Fruit fly (Drosophila melanogaster) whole organism, adult: ENCODE data around the gene fru.

Source experiments
- CG11617 ChIP-seq: fragments of 200-800 bp; sonication (Bioruptor generic); optimal IDR thresholded peaks from 2 replicates; lab custom pipeline; 2017; ENCODE audit warnings: mild to moderate bottlenecking, missing biosample characterization, missing genetic modification reagents, missing genetic modification characterization
- CG12768 ChIP-seq: fragments of 200-800 bp; sonication (Bioruptor generic); optimal IDR thresholded peaks from 2 replicates; lab custom pipeline; 2017; ENCODE audit warnings: missing biosample characterization, missing genetic modification characterization, mild to moderate bottlenecking, moderate library complexity, missing genetic modification reagents
- CG14711 ChIP-seq: fragments of 200-800 bp; sonication (Bioruptor generic); optimal IDR thresholded peaks from 2 replicates; lab custom pipeline; 2018; ENCODE audit warnings: missing biosample characterization, mild to moderate bottlenecking, missing genetic modification characterization, moderate library complexity
- CG1620 ChIP-seq: fragments of 200-800 bp; sonication (Bioruptor generic); optimal IDR thresholded peaks from 2 replicates; lab custom pipeline; 2016; ENCODE audit warnings: missing biosample characterization, missing genetic modification characterization
- CG33017 ChIP-seq: fragments of 200-800 bp; sonication (Bioruptor generic); optimal IDR thresholded peaks from 2 replicates; lab custom pipeline; 2018; ENCODE audit warnings: missing biosample characterization, mild to moderate bottlenecking, missing genetic modification characterization, moderate library complexity
- CG5204 ChIP-seq: fragments of 200-800 bp; sonication (Bioruptor generic); optimal IDR thresholded peaks from 2 replicates; lab custom pipeline; 2016; ENCODE audit warnings: missing biosample characterization, missing genetic modification characterization
- CG7045 ChIP-seq: fragments of 200-800 bp; sonication (Bioruptor generic); optimal IDR thresholded peaks from 2 replicates; lab custom pipeline; 2017; ENCODE audit warnings: missing biosample characterization, mild to moderate bottlenecking, missing genetic modification characterization
- CG7101 ChIP-seq: fragments of 200-800 bp; sonication (Bioruptor generic); optimal IDR thresholded peaks from 2 replicates; lab custom pipeline; 2018; ENCODE audit warnings: missing biosample characterization, mild to moderate bottlenecking, missing genetic modification characterization, moderate library complexity
- Clk ChIP-seq: fragments of 200-800 bp; sonication (Bioruptor generic); optimal IDR thresholded peaks from 2 replicates; lab custom pipeline; 2017; ENCODE audit warnings: missing biosample characterization, missing genetic modification characterization
- Crg-1 ChIP-seq: fragments of 200-800 bp; sonication (Bioruptor generic); optimal IDR thresholded peaks from 2 replicates; lab custom pipeline; 2016; ENCODE audit warnings: missing biosample characterization, missing genetic modification characterization
- Hr96 ChIP-seq: fragments of 200-800 bp; sonication (Bioruptor generic); optimal IDR thresholded peaks from 2 replicates; lab custom pipeline; 2016; ENCODE audit warnings: missing biosample characterization, missing genetic modification characterization
- Mnt ChIP-seq: fragments of 200-800 bp; sonication (Bioruptor generic); optimal IDR thresholded peaks from 2 replicates; lab custom pipeline; 2016; ENCODE audit warnings: missing biosample characterization, mild to moderate bottlenecking, missing genetic modification characterization
- bab1 ChIP-seq: fragments of 200-800 bp; sonication (Bioruptor generic); optimal IDR thresholded peaks from 3 replicates; lab custom pipeline; 2019; ENCODE audit warnings: missing biosample characterization, mild to moderate bottlenecking, missing genetic modification characterization, moderate library complexity
- cic ChIP-seq: fragments of 200-800 bp; sonication (Bioruptor generic); optimal IDR thresholded peaks from 2 replicates; lab custom pipeline; 2017; ENCODE audit warnings: missing biosample characterization, mild to moderate bottlenecking, missing genetic modification characterization, moderate library complexity
- cnc ChIP-seq, 2 experiments: fragments of >200 bp; optimal IDR thresholded peaks; 2 replicates each; lab custom pipeline; 2017
- kay ChIP-seq: fragments of 200-800 bp; sonication (Bioruptor generic); peaks from one replicate; lab custom pipeline; 2016; ENCODE audit warnings: missing biosample characterization, missing genetic modification characterization, borderline replicate concordance
- ovo ChIP-seq: fragments of 200-800 bp; sonication (Bioruptor generic); optimal IDR thresholded peaks from 2 replicates; lab custom pipeline; 2016; ENCODE audit warnings: missing biosample characterization, missing genetic modification characterization
- pad ChIP-seq: fragments of 200-800 bp; sonication (Bioruptor generic); optimal IDR thresholded peaks from 3 replicates; lab custom pipeline; 2017; ENCODE audit warnings: missing biosample characterization, missing genetic modification characterization, mild to moderate bottlenecking, moderate library complexity, missing genetic modification reagents
- tj ChIP-seq: fragments of 200-800 bp; sonication (Bioruptor generic); optimal IDR thresholded peaks from 3 replicates; lab custom pipeline; 2017; ENCODE audit warnings: missing biosample characterization, mild to moderate bottlenecking, missing genetic modification characterization, moderate library complexity
- toe ChIP-seq: fragments of 200-800 bp; sonication (Bioruptor generic); optimal IDR thresholded peaks from 2 replicates; lab custom pipeline; 2016; ENCODE audit warnings: missing biosample characterization, missing genetic modification characterization

Gene fru

dm6 chr3R:18469461-18469860, 75.9 kb downstream of the fru start:
- no peak for TF ChIP-seq tj (GFP tag; lab: Kevin White, UChicago)
- no peak for TF ChIP-seq CG5204 (GFP tag; lab: Kevin White, UChicago)
- TF ChIP-seq cnc (optimal IDR thresholded peaks at IDR 0.05; lab: Kevin White, UChicago), result no peak
- TF ChIP-seq CG14711 (tag; lab: Kevin White, UChicago), result no peak
- TF ChIP-seq pad, result no peak
- no peak for TF ChIP-seq toe
- no peak for TF ChIP-seq CG11617 (GFP tag; lab: Kevin White, UChicago)
- no peak for TF ChIP-seq ovo (GFP tag; lab: Kevin White, UChicago)
- no peak for TF ChIP-seq bab1 (GFP tag; lab: Kevin White, UChicago)
- no peak for TF ChIP-seq CG33017
- no peak for TF ChIP-seq Hr96 (GFP tag; lab: Kevin White, UChicago)
- TF ChIP-seq Mnt, result no peak
- TF ChIP-seq kay (GFP tag; lab: Kevin White, UChicago), result no peak
- no peak for TF ChIP-seq CG7045 (GFP tag; lab: Kevin White, UChicago)
- TF ChIP-seq CG12768 (GFP tag; lab: Kevin White, UChicago), result no peak
- TF ChIP-seq Crg-1, result no peak
- TF ChIP-seq cic (GFP tag; lab: Kevin White, UChicago), result no peak
- TF ChIP-seq CG1620, result no peak
- TF ChIP-seq Clk (GFP tag; lab: Kevin White, UChicago), result no peak

- peak; percentile 86 for TF ChIP-seq tj (GFP tag; lab: Kevin White, UChicago)
- no peak for TF ChIP-seq Hr96 (GFP tag; lab: Kevin White, UChicago)
Observed at dm6 chr3R:18468608-18469007, 76.8 kb downstream of the fru start.

- TF ChIP-seq ovo (GFP tag; lab: Kevin White, UChicago) (no peak), cic (GFP tag; lab: Kevin White, UChicago) (no peak), cnc (optimal IDR thresholded peaks at IDR 0.05; lab: Kevin White, UChicago) (no peak), Mnt (no peak), Hr96 (GFP tag; lab: Kevin White, UChicago) (no peak)
Observed at dm6 chr3R:18458912-18459311, 86.5 kb downstream of the fru start.

DNA sequence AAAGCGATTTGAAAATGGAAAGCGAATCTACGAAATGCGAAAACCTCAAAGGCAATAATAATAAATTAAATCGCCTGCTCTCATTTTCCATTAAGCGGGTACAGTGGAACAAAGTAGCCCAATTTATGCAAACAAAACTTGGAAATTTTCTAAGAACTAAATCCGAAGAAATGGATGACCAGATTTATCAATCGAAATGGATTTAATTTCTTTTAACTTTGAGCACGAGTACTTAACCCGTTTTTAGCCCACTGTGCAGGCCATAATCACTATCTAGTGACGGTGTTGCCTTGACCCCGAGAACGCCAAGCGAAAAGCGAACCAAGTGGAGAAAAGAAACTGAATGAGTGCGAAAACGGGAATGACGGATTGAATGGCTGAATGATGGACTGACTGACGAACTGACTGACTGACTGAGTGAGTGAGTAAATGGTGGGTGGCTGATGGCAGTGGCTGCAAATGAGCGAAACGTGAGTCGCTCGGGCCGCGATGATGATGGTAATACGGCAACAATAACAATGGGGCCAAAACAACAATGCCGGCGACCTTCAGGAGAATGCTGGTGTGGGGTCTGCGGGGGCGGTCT, 89.1 kb downstream of the fru start:
- TF ChIP-seq bab1 (GFP tag; lab: Kevin White, UChicago) (peak; percentile 73), Crg-1 (peak; percentile 43), kay (GFP tag; lab: Kevin White, UChicago) (peak; percentile 7), CG7101 (peak; percentile 71), CG7045 (GFP tag; lab: Kevin White, UChicago) (peak; percentile 41), Clk (GFP tag; lab: Kevin White, UChicago) (peak; percentile 41), cnc (optimal IDR thresholded peaks at IDR 0.05; lab: Kevin White, UChicago) (no peak), CG5204 (GFP tag; lab: Kevin White, UChicago) (peak; percentile 70), toe (peak; percentile 51), Hr96 (GFP tag; lab: Kevin White, UChicago) (peak; percentile 7), ovo (GFP tag; lab: Kevin White, UChicago) (no peak), pad (peak; percentile 5), CG11617 (GFP tag; lab: Kevin White, UChicago) (peak; percentile 68), Mnt (peak; percentile 36), tj (GFP tag; lab: Kevin White, UChicago) (peak; percentile 48), CG14711 (tag; lab: Kevin White, UChicago) (peak; percentile 51), CG33017 (peak; percentile 85), CG12768 (GFP tag; lab: Kevin White, UChicago) (peak; percentile 57), cic (GFP tag; lab: Kevin White, UChicago) (no peak), CG1620 (peak; percentile 42)

dm6 chr3R:18449896-18450637, 95.3 kb downstream of the fru start:
- no peak for TF ChIP-seq ovo (GFP tag; lab: Kevin White, UChicago)
- TF ChIP-seq CG7101, result no peak
- no peak for TF ChIP-seq CG14711 (tag; lab: Kevin White, UChicago)

dm6 chr3R:18449188-18449587, 96.2 kb downstream of the fru start:
- no peak for TF ChIP-seq CG7101
- TF ChIP-seq kay (GFP tag; lab: Kevin White, UChicago), result no peak
- no peak for TF ChIP-seq CG7045 (GFP tag; lab: Kevin White, UChicago)
- no peak for TF ChIP-seq CG14711 (tag; lab: Kevin White, UChicago)
- no peak for TF ChIP-seq Hr96 (GFP tag; lab: Kevin White, UChicago)
- TF ChIP-seq CG5204 (GFP tag; lab: Kevin White, UChicago), result no peak
- TF ChIP-seq Clk (GFP tag; lab: Kevin White, UChicago), result no peak
- TF ChIP-seq CG11617 (GFP tag; lab: Kevin White, UChicago), result no peak
- no peak for TF ChIP-seq Crg-1
- TF ChIP-seq pad, result no peak
- TF ChIP-seq tj (GFP tag; lab: Kevin White, UChicago), result no peak
- no peak for TF ChIP-seq CG33017
